Worm (Caenorhabditis elegans): ENCODE results near the gene F40F8.1.
"Not testable (repeated sequence)": the region's sequence is repeated elsewhere in the genome, so short reads cannot be mapped to it uniquely, and the experiment has no call there.

ce11 chrII:11121800-11122199 lies 5.7 kb upstream of the F40F8.1 start, which contains the start of gene W10C6.2:
- TF ChIP-seq nhr-237 (tag; optimal IDR thresholded peaks at IDR 0.05); ceh-82 (tag; optimal IDR thresholded peaks at IDR 0.05); unc-62 (GFP tag; optimal IDR thresholded peaks at IDR 0.05); sem-4 (tag; optimal IDR thresholded peaks at IDR 0.05); ztf-11 (tag; optimal IDR thresholded peaks at IDR 0.05); nhr-77 (tag; optimal IDR thresholded peaks at IDR 0.05); nhr-11 (tag; optimal IDR thresholded peaks at IDR 0.05); lin-11 (tag; optimal IDR thresholded peaks at IDR 0.05); unc-39 (tag; optimal IDR thresholded peaks at IDR 0.05); elt-3 (tag; optimal IDR thresholded peaks at IDR 0.05); R02D3.7 (tag; optimal IDR thresholded peaks at IDR 0.05): not testable (repeated sequence)
